Worm (Caenorhabditis elegans): ENCODE results near the gene Y22D7AL.16.

The Y22D7AL.16 gene

DNA sequence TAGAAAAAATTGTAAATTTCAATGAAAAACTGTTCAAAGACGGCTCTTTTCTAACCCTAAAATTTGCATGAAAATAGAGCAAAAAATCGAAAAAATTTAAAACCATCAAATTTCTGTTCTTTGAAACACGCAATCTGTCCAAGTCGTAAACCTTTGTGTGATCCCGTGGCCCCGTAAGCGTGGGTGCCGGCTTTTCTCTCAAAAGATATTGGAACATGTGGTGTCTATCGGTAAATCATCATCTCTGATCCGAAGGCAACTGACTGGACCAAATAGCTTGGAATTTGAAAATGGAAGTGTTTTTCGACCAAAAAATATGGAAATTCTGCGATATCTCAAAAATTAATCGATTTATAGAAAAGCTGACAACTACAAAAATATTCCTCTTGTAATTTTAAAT, 13.7 kb upstream of the Y22D7AL.16 start:
- TF ChIP-seq F13H6.1 (tag; optimal IDR thresholded peaks at IDR 0.05) (peak; percentile 9), crh-2 (tag; optimal IDR thresholded peaks at IDR 0.05) (no peak), gmeb-1 (tag; optimal IDR thresholded peaks at IDR 0.05) (no peak), nhr-77 (tag; optimal IDR thresholded peaks at IDR 0.05) (no peak), dmd-4 (tag; optimal IDR thresholded peaks at IDR 0.05) (no peak), mab-5 (tag; optimal IDR thresholded peaks at IDR 0.05) (no peak), alr-1 (tag; optimal IDR thresholded peaks at IDR 0.05) (no peak), elt-3 (tag; optimal IDR thresholded peaks at IDR 0.05) (no peak)

DNA sequence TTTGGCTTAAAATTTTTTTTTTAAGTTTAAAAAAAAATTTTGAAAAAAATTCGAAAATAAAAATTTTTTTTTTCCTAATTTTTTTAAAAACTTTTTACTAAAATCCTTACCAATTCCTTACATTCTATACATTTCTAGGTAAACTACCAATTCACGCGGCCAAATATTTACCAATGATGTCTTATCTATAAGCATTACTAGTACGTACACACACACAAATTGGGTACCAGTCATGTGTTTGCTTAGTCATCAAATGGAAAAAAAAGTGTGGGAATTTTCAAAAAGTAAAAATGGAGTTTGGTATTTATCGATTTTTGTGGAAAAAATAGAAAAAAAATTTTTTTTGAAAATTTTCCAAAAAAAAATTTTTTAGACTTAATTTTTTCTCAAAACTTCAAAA, 11.6 kb upstream of the Y22D7AL.16 start, which contains the start of gene Y22D7AR.6:
Gene Y22D7AR.6, minus strand, starts transcription at position 134 of the 400 bp plus-strand sequence.
- TF ChIP-seq egl-27 (tag; optimal IDR thresholded peaks at IDR 0.05) (no peak), unc-62 (GFP tag; optimal IDR thresholded peaks at IDR 0.05) (no peak), nhr-6 (tag; optimal IDR thresholded peaks at IDR 0.05) (no peak), nhr-77 (tag; optimal IDR thresholded peaks at IDR 0.05) (no peak), nhr-21 (tag; optimal IDR thresholded peaks at IDR 0.05) (no peak), elt-1 (tag; optimal IDR thresholded peaks at IDR 0.05) (no peak), lin-39 (tag; optimal IDR thresholded peaks at IDR 0.05) (no peak)

DNA sequence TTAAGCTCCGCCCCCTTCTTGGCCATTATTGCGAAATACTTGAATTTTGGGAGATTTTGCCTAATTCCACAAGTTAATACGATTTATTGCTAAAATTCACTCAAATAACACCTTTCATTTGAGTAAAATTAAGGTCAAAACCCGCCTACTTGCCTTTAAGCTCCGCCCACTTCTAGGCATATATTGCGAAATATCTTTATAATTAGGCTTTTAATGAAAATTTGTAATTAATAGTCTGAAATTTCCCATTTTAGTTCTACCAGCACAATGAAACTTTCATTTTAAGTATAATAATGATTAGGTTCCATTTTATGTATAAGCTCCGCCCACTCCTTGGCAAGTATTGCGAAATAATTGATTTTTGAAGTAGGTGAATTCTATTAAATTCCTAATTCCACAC, 9.7 kb upstream of the Y22D7AL.16 start:
- no peak for TF ChIP-seq F13H6.1 (tag; optimal IDR thresholded peaks at IDR 0.05)
- no peak for TF ChIP-seq lin-39 (tag; optimal IDR thresholded peaks at IDR 0.05)
- no peak for TF ChIP-seq elt-3 (tag; optimal IDR thresholded peaks at IDR 0.05)

DNA sequence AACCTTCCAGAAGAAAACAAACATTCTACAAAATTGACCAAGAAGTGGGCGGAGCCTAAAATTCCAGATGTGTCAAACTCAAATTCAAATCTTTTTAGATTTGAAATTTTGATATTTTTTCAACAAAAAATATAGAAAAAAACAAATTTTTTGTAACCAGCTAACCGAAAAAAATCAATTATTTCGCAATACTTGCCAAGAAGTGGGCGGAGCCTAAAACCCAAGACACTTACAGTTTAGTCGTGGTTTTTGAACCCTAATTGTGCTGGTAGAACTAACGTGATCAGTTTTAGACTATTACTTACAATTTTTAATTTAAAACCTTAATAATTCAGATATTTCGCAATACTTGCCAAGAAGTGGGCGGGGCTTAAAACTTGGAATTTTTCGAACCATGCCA, 8.3 kb upstream of the Y22D7AL.16 start:
- no peak for TF ChIP-seq nhr-77 (tag; optimal IDR thresholded peaks at IDR 0.05)
- TF ChIP-seq ZK546.5 (tag; optimal IDR thresholded peaks at IDR 0.05) = no peak
- TF ChIP-seq lsy-2 (tag; optimal IDR thresholded peaks at IDR 0.05) = no peak
- TF ChIP-seq ama-1 (optimal IDR thresholded peaks at IDR 0.05) = no peak
- TF ChIP-seq elt-3 (tag; optimal IDR thresholded peaks at IDR 0.05) = no peak
- TF ChIP-seq F13H6.1 (tag; optimal IDR thresholded peaks at IDR 0.05) = no peak
- no peak for TF ChIP-seq mab-5 (tag; optimal IDR thresholded peaks at IDR 0.05)
- no peak for TF ChIP-seq unc-39 (tag; optimal IDR thresholded peaks at IDR 0.05)
- TF ChIP-seq unc-55 (GFP tag; optimal IDR thresholded peaks at IDR 0.05) = no peak
- TF ChIP-seq Y55F3AM.14 (GFP tag; optimal IDR thresholded peaks at IDR 0.05) = no peak
- no peak for TF ChIP-seq skn-1 (tag; optimal IDR thresholded peaks at IDR 0.05)
- no peak for TF ChIP-seq zag-1 (tag; optimal IDR thresholded peaks at IDR 0.05)
- TF ChIP-seq sem-4 (tag; optimal IDR thresholded peaks at IDR 0.05) = no peak
- no peak for TF ChIP-seq ceh-16 (tag; optimal IDR thresholded peaks at IDR 0.05)
- no peak for TF ChIP-seq nhr-6 (tag; optimal IDR thresholded peaks at IDR 0.05)
- no peak for TF ChIP-seq nhr-23 (tag; optimal IDR thresholded peaks at IDR 0.05)
- no peak for TF ChIP-seq ztf-1 (GFP tag; conservative IDR thresholded peaks at IDR 0.05)
- no peak for TF ChIP-seq nhr-21 (tag; optimal IDR thresholded peaks at IDR 0.05)

DNA sequence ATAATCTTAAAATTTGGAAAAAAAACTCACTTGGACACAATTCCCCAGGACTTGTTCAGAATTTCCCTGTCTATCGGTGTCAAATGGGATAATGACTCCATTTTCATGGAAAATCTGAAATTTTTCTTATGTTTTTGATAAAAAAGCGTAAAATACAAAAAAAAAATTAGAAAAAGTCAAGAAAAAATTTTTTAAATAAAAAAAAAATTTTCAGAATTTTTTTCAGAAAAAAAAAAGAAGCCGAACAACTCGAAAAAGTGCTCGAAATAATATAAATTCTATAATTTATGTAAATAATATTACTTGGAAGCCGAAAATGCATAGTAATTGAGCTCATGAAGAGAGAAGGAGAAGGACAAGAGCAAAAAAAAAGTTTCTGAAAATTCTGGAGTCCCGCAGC, 3.5 kb upstream of the Y22D7AL.16 start, which contains the start of gene glb-30:
Gene glb-30, minus strand, starts transcription at position 101 of the 400 bp plus-strand sequence.
- no peak for TF ChIP-seq F13H6.1 (tag; optimal IDR thresholded peaks at IDR 0.05)
- no peak for TF ChIP-seq unc-55 (GFP tag; optimal IDR thresholded peaks at IDR 0.05)
- no peak for TF ChIP-seq unc-62 (GFP tag; optimal IDR thresholded peaks at IDR 0.05)
- no peak for TF ChIP-seq nhr-237 (tag; optimal IDR thresholded peaks at IDR 0.05)

DNA sequence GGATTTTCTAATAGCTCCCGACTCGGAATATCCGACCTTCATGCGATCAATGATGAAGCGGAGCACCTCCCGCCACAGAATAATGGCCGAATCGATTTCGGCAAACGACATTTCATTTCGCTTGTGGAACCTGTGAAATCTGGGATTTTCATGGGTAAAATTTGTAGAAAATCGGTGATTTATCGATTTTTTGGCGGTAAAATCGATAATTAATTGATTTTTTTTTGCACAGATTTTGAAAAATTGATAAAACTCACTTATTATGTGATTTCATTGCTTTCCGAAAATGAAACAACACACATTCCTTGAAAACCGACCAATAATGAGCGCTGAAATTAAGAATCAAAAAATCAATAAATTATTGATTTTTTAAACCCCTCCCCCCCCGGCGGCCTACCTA, 1.9 kb upstream of the Y22D7AL.16 start:
- TF ChIP-seq skn-1 (tag; optimal IDR thresholded peaks at IDR 0.05) (no peak), mab-5 (tag; optimal IDR thresholded peaks at IDR 0.05) (no peak), nhr-23 (tag; optimal IDR thresholded peaks at IDR 0.05) (no peak), ztf-4 (tag; optimal IDR thresholded peaks at IDR 0.05) (no peak), nhr-129 (tag; optimal IDR thresholded peaks at IDR 0.05) (no peak), lin-11 (tag; optimal IDR thresholded peaks at IDR 0.05) (no peak), unc-62 (GFP tag; optimal IDR thresholded peaks at IDR 0.05) (no peak), C34F6.9 (tag; optimal IDR thresholded peaks at IDR 0.05) (no peak), lin-13 (GFP tag; optimal IDR thresholded peaks at IDR 0.05) (no peak), nhr-12 (tag; optimal IDR thresholded peaks at IDR 0.05) (no peak), mdl-1 (tag; optimal IDR thresholded peaks at IDR 0.05) (no peak), peb-1 (tag; optimal IDR thresholded peaks at IDR 0.05) (no peak), egl-27 (tag; optimal IDR thresholded peaks at IDR 0.05) (no peak), Y55F3AM.14 (GFP tag; optimal IDR thresholded peaks at IDR 0.05) (no peak), gmeb-1 (tag; optimal IDR thresholded peaks at IDR 0.05) (no peak)

Data from whole organism, L2 larva.